Worm (Caenorhabditis elegans): ENCODE results near the gene F22B7.3.

ce11 chrIII:8643639-8644038 lies 5.0 kb upstream of the F22B7.3 start, which contains the start of gene twk-7:
- TF ChIP-seq pqm-1 (tag; optimal IDR thresholded peaks at IDR 0.05) = no peak
- TF ChIP-seq ceh-82 (tag; optimal IDR thresholded peaks at IDR 0.05) = no peak
- TF ChIP-seq pha-4 (tag; optimal IDR thresholded peaks at IDR 0.05) = no peak
- no peak for TF ChIP-seq nhr-76 (tag; optimal IDR thresholded peaks at IDR 0.05)
- no peak for TF ChIP-seq fkh-10 (GFP tag; optimal IDR thresholded peaks at IDR 0.05)
- TF ChIP-seq lin-39 (tag; optimal IDR thresholded peaks at IDR 0.05) = no peak
- TF ChIP-seq snpc-4 (tag; optimal IDR thresholded peaks at IDR 0.05) = no peak
- TF ChIP-seq nhr-28 (tag; optimal IDR thresholded peaks at IDR 0.05) = no peak
- no peak for TF ChIP-seq ztf-11 (tag; optimal IDR thresholded peaks at IDR 0.05)
